Worm (Caenorhabditis elegans) whole organism, L4/young adult: ENCODE results near the gene eppl-1.

Source experiments
- W03F9.2 ChIP-seq: fragments of 150-350 bp; optimal IDR thresholded peaks from 2 replicates; lab custom pipeline; 2014; ENCODE audit warnings: missing biosample characterization, missing genetic modification characterization
- dao-5 ChIP-seq: sonication (generic microtip); optimal IDR thresholded peaks from 2 replicates; lab custom pipeline; 2016; ENCODE audit warnings: missing genotype, missing genetic modification characterization, moderate library complexity, missing compliant biosample characterization
- him-1 ChIP-seq: sonication (generic microtip); optimal IDR thresholded peaks from 2 replicates; lab custom pipeline; 2016; ENCODE audit warnings: missing genotype, missing genetic modification reagents, missing genetic modification characterization, missing compliant biosample characterization

eppl-1 gene

ce11 chrIV:8431567-8432458 is 19.7 kb downstream of the eppl-1 start:
- TF ChIP-seq dao-5 (tag; lab: Kevin White, UChicago) (no peak), him-1 (tag; lab: Kevin White, UChicago) (peak; percentile 33), W03F9.2 (tag; lab: Kevin White, UChicago) (peak; percentile 3)

- TF ChIP-seq W03F9.2 (tag; lab: Kevin White, UChicago) (peak; percentile 79), dao-5 (tag; lab: Kevin White, UChicago) (no peak), him-1 (tag; lab: Kevin White, UChicago) (peak; percentile 89)
These were observed 23.1 kb downstream of the eppl-1 start for ce11 chrIV:8428492-8428891.

ce11 chrIV:8426537-8426936 is 25.0 kb downstream of the eppl-1 start, which contains the start of the genes T26A8.3 and tmem-231:
Gene T26A8.3, minus strand, starts transcription at chrIV:8426637.
Gene tmem-231, plus strand, starts transcription at chrIV:8426785.
- TF ChIP-seq W03F9.2 (tag; lab: Kevin White, UChicago) (no peak), him-1 (tag; lab: Kevin White, UChicago) (no peak), dao-5 (tag; lab: Kevin White, UChicago) (no peak)

DNA sequence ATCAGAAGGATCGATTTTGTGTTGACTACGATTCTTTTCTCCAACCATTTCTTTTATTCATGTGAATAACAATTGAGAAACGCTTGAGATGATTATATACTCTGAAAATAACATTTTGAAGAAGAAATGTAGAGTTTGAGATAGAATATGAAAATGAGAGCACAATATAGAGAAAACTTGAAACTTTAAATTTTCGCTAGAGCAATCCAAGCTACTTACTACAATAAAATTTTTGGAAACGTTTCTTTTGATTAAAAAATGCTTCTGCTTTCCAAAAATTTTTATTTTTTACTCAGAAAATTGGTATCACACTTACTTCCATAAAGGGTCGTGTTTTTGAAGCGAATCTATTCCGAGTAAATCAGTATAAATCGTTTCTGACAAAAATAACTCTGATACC is 30.6 kb downstream of the eppl-1 start, which contains the start of gene M116.5:
Gene M116.5, minus strand, starts transcription at position 101 of the 400 bp plus-strand sequence.
- TF ChIP-seq dao-5 (tag; lab: Kevin White, UChicago) = no peak
- TF ChIP-seq W03F9.2 (tag; lab: Kevin White, UChicago) = no peak
- no peak for TF ChIP-seq him-1 (tag; lab: Kevin White, UChicago)
